Worm (Caenorhabditis elegans) whole organism, mixed stage, embryonic: Measurements from ENCODE around the gene str-253.

Experiments
- M03D4.4 ChIP-seq: sonication (generic microtip); optimal IDR thresholded peaks from 2 replicates; lab custom pipeline; 2017; ENCODE audit warnings: mild to moderate bottlenecking, missing genetic modification characterization, missing compliant biosample characterization
- blmp-1 ChIP-seq: fragments of 150-350 bp; optimal IDR thresholded peaks from 2 replicates; lab custom pipeline; 2014; ENCODE audit warnings: missing biosample characterization, missing genetic modification characterization
- ceh-43 ChIP-seq: fragments of 200-800 bp; sonication (Bioruptor generic); optimal IDR thresholded peaks from 2 replicates; lab custom pipeline; 2018; ENCODE audit warnings: mild to moderate bottlenecking, missing genetic modification characterization, moderate library complexity, missing compliant biosample characterization
- ceh-83 ChIP-seq: fragments of 200-800 bp; sonication (Bioruptor generic); optimal IDR thresholded peaks from 2 replicates; lab custom pipeline; 2018; ENCODE audit warnings: mild to moderate bottlenecking, missing genetic modification characterization, missing compliant biosample characterization
- ces-1 ChIP-seq: fragments of 150-350 bp; optimal IDR thresholded peaks from 2 replicates; lab custom pipeline; 2014; ENCODE audit warnings: missing biosample characterization, missing genetic modification reagents, missing genetic modification characterization
- cnd-1 ChIP-seq: fragments of 200-800 bp; sonication (Bioruptor generic); optimal IDR thresholded peaks from 2 replicates; lab custom pipeline; 2018; ENCODE audit warnings: mild to moderate bottlenecking, missing genetic modification characterization, missing compliant biosample characterization
- elt-1 ChIP-seq: sonication (generic microtip); optimal IDR thresholded peaks from 2 replicates; lab custom pipeline; 2017; ENCODE audit warnings: missing genetic modification characterization, mild to moderate bottlenecking, missing compliant biosample characterization, antibody characterized with exemption, moderate library complexity, borderline replicate concordance; ENCODE audit not compliant: insufficient read depth
- elt-3 ChIP-seq: fragments of 150-350 bp; optimal IDR thresholded peaks from 2 replicates; lab custom pipeline; 2014; ENCODE audit warnings: missing biosample characterization, missing genetic modification characterization
- flh-1 ChIP-seq: fragments of 200-800 bp; sonication (Bioruptor generic); optimal IDR thresholded peaks from 2 replicates; lab custom pipeline; 2018; ENCODE audit warnings: mild to moderate bottlenecking, missing genetic modification characterization, moderate library complexity, missing compliant biosample characterization
- ham-2 ChIP-seq: fragments of 200-800 bp; sonication (Bioruptor generic); optimal IDR thresholded peaks from 2 replicates; lab custom pipeline; 2018; ENCODE audit warnings: mild to moderate bottlenecking, missing genetic modification characterization, missing compliant biosample characterization
- hlh-1 ChIP-seq: fragments of 150-350 bp; optimal IDR thresholded peaks from 2 replicates; lab custom pipeline; 2014; ENCODE audit warnings: missing biosample characterization, missing genetic modification reagents, missing genetic modification characterization
- lin-13 ChIP-seq: fragments of 150-350 bp; optimal IDR thresholded peaks from 2 replicates; lab custom pipeline; 2014; ENCODE audit warnings: missing biosample characterization, missing genetic modification characterization
- lsy-2 ChIP-seq: fragments of 150-350 bp; optimal IDR thresholded peaks from 2 replicates; lab custom pipeline; 2014; ENCODE audit warnings: missing biosample characterization, missing genetic modification characterization
- mab-5 ChIP-seq: fragments of 150-350 bp; optimal IDR thresholded peaks from 2 replicates; lab custom pipeline; 2014; ENCODE audit warnings: missing biosample characterization, missing genetic modification characterization
- nhr-12 ChIP-seq: fragments of 150-350 bp; optimal IDR thresholded peaks from 2 replicates; lab custom pipeline; 2014; ENCODE audit warnings: missing biosample characterization, missing genetic modification characterization
- nhr-2 ChIP-seq: fragments of 150-350 bp; optimal IDR thresholded peaks from 2 replicates; lab custom pipeline; 2014; ENCODE audit warnings: missing biosample characterization, missing genetic modification characterization
- nhr-28 ChIP-seq: fragments of 150-350 bp; optimal IDR thresholded peaks from 2 replicates; lab custom pipeline; 2014; ENCODE audit warnings: missing biosample characterization, missing genetic modification characterization
- nhr-76 ChIP-seq: sonication (generic microtip); optimal IDR thresholded peaks from 2 replicates; lab custom pipeline; 2017; ENCODE audit warnings: missing biosample characterization, missing genetic modification characterization
- pha-4 ChIP-seq: fragments of 150-350 bp; optimal IDR thresholded peaks from 2 replicates; lab custom pipeline; 2018; ENCODE audit warnings: missing biosample characterization, missing genetic modification reagents, missing genetic modification characterization
- sem-2 ChIP-seq: fragments of 200-800 bp; sonication (Bioruptor generic); optimal IDR thresholded peaks from 2 replicates; lab custom pipeline; 2018; ENCODE audit warnings: mild to moderate bottlenecking, missing genetic modification characterization, missing compliant biosample characterization
- snpc-4 ChIP-seq: fragments of 150-350 bp; optimal IDR thresholded peaks from 2 replicates; lab custom pipeline; 2014; ENCODE audit warnings: missing biosample characterization, missing genetic modification characterization
- sptf-1 ChIP-seq: sonication (generic microtip); optimal IDR thresholded peaks from 2 replicates; lab custom pipeline; 2017; ENCODE audit warnings: mild to moderate bottlenecking, missing genetic modification characterization, moderate library complexity, missing compliant biosample characterization
- tbx-8 ChIP-seq: fragments of 200-800 bp; sonication (Bioruptor generic); optimal IDR thresholded peaks from 2 replicates; lab custom pipeline; 2018; ENCODE audit warnings: mild to moderate bottlenecking, missing genetic modification characterization, moderate library complexity, missing compliant biosample characterization
- unc-39 ChIP-seq: fragments of 150-350 bp; optimal IDR thresholded peaks from 2 replicates; lab custom pipeline; 2014; ENCODE audit warnings: missing biosample characterization, missing genetic modification characterization
- unc-62 ChIP-seq: fragments of 150-350 bp; optimal IDR thresholded peaks from 2 replicates; lab custom pipeline; 2014; ENCODE audit warnings: missing biosample characterization, missing genetic modification reagents, missing genetic modification characterization
- zip-8 ChIP-seq: fragments of 150-350 bp; optimal IDR thresholded peaks from 2 replicates; lab custom pipeline; 2014; ENCODE audit warnings: missing biosample characterization, missing genetic modification characterization
- ztf-11 ChIP-seq: fragments of 150-350 bp; optimal IDR thresholded peaks from 2 replicates; lab custom pipeline; 2014; ENCODE audit warnings: missing biosample characterization, missing genetic modification characterization

The str-253 gene

ce11 chrV:2249310-2249709 lies 5.1 kb downstream of the str-253 start, which contains the start of gene cyp-33C6:
Gene cyp-33C6, minus strand, starts transcription at chrV:2249410.
- no peak for TF ChIP-seq elt-3
- TF ChIP-seq sem-2 (GFP tag; lab: Kevin White, UChicago): no peak
- TF ChIP-seq, all 35 proteins: peak for 0

ce11 chrV:2244751-2245150 lies 9.7 kb downstream of the str-253 start, which contains the start of gene cyp-33C5:
Gene cyp-33C5, plus strand, starts transcription at chrV:2245004.
- TF ChIP-seq sem-2 (GFP tag; lab: Kevin White, UChicago) (no peak), unc-39 (tag; lab: Kevin White, UChicago) (no peak), ceh-83 (GFP tag; lab: Kevin White, UChicago) (no peak), snpc-4 (tag; lab: Kevin White, UChicago) (no peak), M03D4.4 (tag; lab: Kevin White, UChicago) (no peak), flh-1 (GFP tag; lab: Kevin White, UChicago) (no peak), cnd-1 (tag; lab: Kevin White, UChicago) (no peak), ceh-43 (GFP tag; lab: Kevin White, UChicago) (no peak), nhr-12 (tag; lab: Kevin White, UChicago) (no peak), ztf-11 (tag; lab: Kevin White, UChicago) (no peak)

- TF ChIP-seq pha-4 (tag; lab: Kevin White, UChicago) (no peak), lsy-2 (tag; lab: Kevin White, UChicago) (no peak)
- TF ChIP-seq, all 35 proteins: peak for 0
Observed at ce11 chrV:2242630-2243029, 11.8 kb downstream of the str-253 start, which contains the start of gene cyp-33C3. Gene cyp-33C3, plus strand, starts transcription at chrV:2242778.

- no peak for TF ChIP-seq hlh-1 (tag; lab: Kevin White, UChicago)
- TF ChIP-seq flh-1 (GFP tag; lab: Kevin White, UChicago): no peak
- TF ChIP-seq nhr-2 (tag; lab: Kevin White, UChicago): no peak
- no peak for TF ChIP-seq blmp-1 (tag; lab: Kevin White, UChicago)
- TF ChIP-seq mab-5 (tag; lab: Kevin White, UChicago): no peak
- TF ChIP-seq ham-2 (GFP tag; lab: Kevin White, UChicago): no peak
- TF ChIP-seq nhr-28: no peak
Observed at ce11 chrV:2238012-2238411, 16.4 kb downstream of the str-253 start.

ce11 chrV:2235848-2236247 lies 18.6 kb downstream of the str-253 start, which contains the start of gene cyp-33C4:
Gene cyp-33C4, plus strand, starts transcription at chrV:2236140.
- TF ChIP-seq ceh-43 (GFP tag; lab: Kevin White, UChicago) (no peak), sptf-1 (tag; lab: Kevin White, UChicago) (no peak), hlh-1 (tag; lab: Kevin White, UChicago) (no peak)

ce11 chrV:2233177-2233576 lies 21.2 kb downstream of the str-253 start, which contains the start of gene nhr-96:
Gene nhr-96, plus strand, starts transcription at chrV:2233477.
- TF ChIP-seq hlh-1 (tag; lab: Kevin White, UChicago): no peak
- TF ChIP-seq nhr-76: no peak
- no peak for TF ChIP-seq flh-1 (GFP tag; lab: Kevin White, UChicago)
- no peak for TF ChIP-seq ztf-11 (tag; lab: Kevin White, UChicago)
- TF ChIP-seq tbx-8 (GFP tag; lab: Kevin White, UChicago): no peak
- TF ChIP-seq nhr-28: no peak
- no peak for TF ChIP-seq nhr-2 (tag; lab: Kevin White, UChicago)
- TF ChIP-seq elt-1 (tag; lab: Kevin White, UChicago): no peak
- no peak for TF ChIP-seq snpc-4 (tag; lab: Kevin White, UChicago)
- no peak for TF ChIP-seq ces-1
- no peak for TF ChIP-seq ceh-43 (GFP tag; lab: Kevin White, UChicago)
- TF ChIP-seq unc-39 (tag; lab: Kevin White, UChicago): no peak
- no peak for TF ChIP-seq zip-8 (tag; lab: Kevin White, UChicago)

ce11 chrV:2230912-2231311 lies 23.5 kb downstream of the str-253 start, which contains the start of gene nhr-134:
Gene nhr-134, plus strand, starts transcription at chrV:2231223.
- TF ChIP-seq tbx-8 (GFP tag; lab: Kevin White, UChicago) (no peak), unc-62 (GFP tag; lab: Kevin White, UChicago) (no peak), nhr-28 (no peak), nhr-2 (tag; lab: Kevin White, UChicago) (no peak), ces-1 (no peak), pha-4 (tag; lab: Kevin White, UChicago) (no peak), unc-39 (tag; lab: Kevin White, UChicago) (no peak), snpc-4 (tag; lab: Kevin White, UChicago) (no peak), nhr-12 (tag; lab: Kevin White, UChicago) (no peak), lin-13 (tag; lab: Kevin White, UChicago) (no peak), cnd-1 (tag; lab: Kevin White, UChicago) (no peak)
- TF ChIP-seq, all 35 proteins: peak for 0
